Fruit fly (Drosophila melanogaster) whole organism, embryonic: ENCODE data around the gene CG46318.

Experiments
- Abd-B ChIP-seq: fragments of 200-800 bp; sonication (Bioruptor generic); optimal IDR thresholded peaks from 2 replicates; lab custom pipeline; 2018; ENCODE audit warnings: missing biosample characterization, mild to moderate bottlenecking, missing genetic modification characterization, moderate library complexity
- CG10321 ChIP-seq: fragments of 200-800 bp; sonication (Bioruptor generic); IDR thresholded peaks from 2 replicates; pipeline ENCODE4 v1.3.6; 2022; ENCODE audit warnings: missing biosample characterization, missing genetic modification characterization
- CG11504 ChIP-seq: fragments of 200-800 bp; sonication (Bioruptor generic); optimal IDR thresholded peaks from 3 replicates; lab custom pipeline; 2019; ENCODE audit warnings: missing biosample characterization, mild to moderate bottlenecking, missing genetic modification characterization, moderate library complexity
- CG11695 ChIP-seq: fragments of 200-800 bp; sonication (Bioruptor generic); IDR thresholded peaks from 3 replicates; pipeline ENCODE4 v1.3.6; 2022; ENCODE audit warnings: missing biosample characterization, missing genetic modification characterization
- CG12299 ChIP-seq: fragments of 200-800 bp; sonication (Bioruptor generic); optimal IDR thresholded peaks from 2 replicates; lab custom pipeline; 2018; ENCODE audit warnings: missing biosample characterization, mild to moderate bottlenecking, missing genetic modification characterization
- CG12744 ChIP-seq: fragments of 200-800 bp; sonication (Bioruptor generic); optimal IDR thresholded peaks from 2 replicates; lab custom pipeline; 2016; ENCODE audit warnings: missing biosample characterization, missing genetic modification characterization
- CG13287 ChIP-seq: fragments of 200-800 bp; sonication (Bioruptor generic); IDR thresholded peaks from 2 replicates; pipeline ENCODE4 v1.3.6; 2022; ENCODE audit warnings: missing biosample characterization, missing genetic modification characterization; ENCODE audit not compliant: partially characterized antibody
- CG14965 ChIP-seq: fragments of 200-800 bp; sonication (Bioruptor generic); optimal IDR thresholded peaks from 2 replicates; lab custom pipeline; 2016; ENCODE audit warnings: missing biosample characterization, missing genetic modification characterization, borderline replicate concordance
- CG15011 ChIP-seq: fragments of 200-800 bp; sonication (Bioruptor generic); optimal IDR thresholded peaks from 3 replicates; lab custom pipeline; 2018; ENCODE audit warnings: missing biosample characterization, mild to moderate bottlenecking, missing genetic modification characterization
- CG1602 ChIP-seq: fragments of 200-800 bp; sonication (Bioruptor generic); optimal IDR thresholded peaks from 3 replicates; lab custom pipeline; 2016; ENCODE audit warnings: missing biosample characterization, missing genetic modification characterization
- CG1647 ChIP-seq: fragments of 200-800 bp; sonication (Bioruptor generic); optimal IDR thresholded peaks from 3 replicates; lab custom pipeline; 2016; ENCODE audit warnings: missing biosample characterization, missing genetic modification characterization
- CG17385 ChIP-seq: fragments of 200-800 bp; sonication (Bioruptor generic); optimal IDR thresholded peaks from 3 replicates; lab custom pipeline; 2018; ENCODE audit warnings: missing biosample characterization, mild to moderate bottlenecking, missing genetic modification characterization
- CG18011 ChIP-seq: fragments of 200-800 bp; sonication (Bioruptor generic); optimal IDR thresholded peaks from 2 replicates; lab custom pipeline; 2017; ENCODE audit warnings: missing biosample characterization, missing genetic modification characterization, mild to moderate bottlenecking, moderate library complexity, missing genotype
- CG5245 ChIP-seq: fragments of 200-800 bp; sonication (Bioruptor generic); optimal IDR thresholded peaks from 3 replicates; lab custom pipeline; 2016; ENCODE audit warnings: missing biosample characterization, missing genetic modification characterization
- CG6272 ChIP-seq: fragments of 200-800 bp; sonication (Bioruptor generic); IDR thresholded peaks from 2 replicates; pipeline ENCODE4 v1.3.6; 2022; ENCODE audit warnings: missing biosample characterization, missing genetic modification characterization
- CG6689 ChIP-seq: fragments of 200-800 bp; sonication (Bioruptor generic); IDR thresholded peaks from 2 replicates; pipeline ENCODE4 v1.3.6; 2022; ENCODE audit warnings: missing biosample characterization, missing genetic modification characterization
- CG8478 ChIP-seq: fragments of >200 bp; optimal IDR thresholded peaks from 2 replicates; lab custom pipeline; 2018
- CkIIα-i1 ChIP-seq: fragments of 200-800 bp; sonication (Bioruptor generic); IDR thresholded peaks from 2 replicates; pipeline ENCODE4 v1.3.6; 2022; ENCODE audit warnings: missing biosample characterization, missing genetic modification characterization
- Deaf1 ChIP-seq: fragments of 200-800 bp; optimal IDR thresholded peaks from 3 replicates; lab custom pipeline; 2019; ENCODE audit warnings: missing biosample characterization, mild to moderate bottlenecking, missing genetic modification characterization, moderate library complexity
- Drgx ChIP-seq: fragments of 200-800 bp; sonication (Bioruptor generic); IDR thresholded peaks from 2 replicates; pipeline ENCODE4 v1.3.6; 2022; ENCODE audit warnings: missing biosample characterization, missing genetic modification characterization
- E2f1 ChIP-seq: fragments of 200-800 bp; sonication (Bioruptor generic); IDR thresholded peaks from 2 replicates; pipeline ENCODE4 v1.3.6; 2022; ENCODE audit warnings: missing biosample characterization, missing genetic modification characterization
- ERR ChIP-seq: fragments of 200-800 bp; sonication (Bioruptor generic); optimal IDR thresholded peaks from 2 replicates; lab custom pipeline; 2016; ENCODE audit warnings: missing biosample characterization, missing genetic modification characterization
- Hey ChIP-seq: fragments of 200-800 bp; sonication (Bioruptor generic); optimal IDR thresholded peaks from 3 replicates; lab custom pipeline; 2018; ENCODE audit warnings: missing biosample characterization, mild to moderate bottlenecking, missing genetic modification characterization
- Mes4 ChIP-seq: fragments of 200-800 bp; sonication (Bioruptor generic); optimal IDR thresholded peaks from 2 replicates; lab custom pipeline; 2016; ENCODE audit warnings: missing biosample characterization, missing genetic modification characterization
- NFAT ChIP-seq: fragments of 200-800 bp; sonication (Bioruptor generic); IDR thresholded peaks from 2 replicates; pipeline ENCODE4 v1.3.6; 2022; ENCODE audit warnings: missing biosample characterization, missing genetic modification characterization
- Nf-YC ChIP-seq: fragments of 200-800 bp; optimal IDR thresholded peaks from 3 replicates; lab custom pipeline; 2019; ENCODE audit warnings: missing biosample characterization, mild to moderate bottlenecking, missing genetic modification characterization, moderate library complexity
- Pdp1 ChIP-seq, 2 experiments: fragments of 200-800 bp; sonication (Bioruptor generic); optimal IDR thresholded peaks; 3 replicates each; lab custom pipeline; 2016; ENCODE audit warnings: missing biosample characterization in 2 of 2, missing genetic modification characterization in 2 of 2, mild to moderate bottlenecking in 1 of 2, moderate library complexity in 1 of 2
- Sin3A ChIP-seq: fragments of >200 bp; optimal IDR thresholded peaks from 2 replicates; lab custom pipeline; 2018
- Sox102F ChIP-seq: fragments of 200-800 bp; sonication (Bioruptor generic); optimal IDR thresholded peaks from 2 replicates; lab custom pipeline; 2018; ENCODE audit warnings: missing biosample characterization, mild to moderate bottlenecking, missing genetic modification characterization, moderate library complexity
- bcd ChIP-seq: fragments of 200-800 bp; sonication (Bioruptor generic); optimal IDR thresholded peaks from 2 replicates; lab custom pipeline; 2017; ENCODE audit warnings: missing biosample characterization, mild to moderate bottlenecking, missing genetic modification characterization
- chif ChIP-seq, 2 experiments: fragments of 200-800 bp; sonication (Bioruptor generic); optimal IDR thresholded peaks; 3 replicates each; lab custom pipeline; 2016; ENCODE audit warnings: missing biosample characterization in 2 of 2, missing genetic modification characterization in 2 of 2
- chm ChIP-seq: fragments of 200-800 bp; sonication (Bioruptor generic); IDR thresholded peaks from 2 replicates; pipeline ENCODE4 v1.3.6; 2022; ENCODE audit warnings: missing biosample characterization, missing genetic modification characterization
- ewg ChIP-seq: fragments of 200-800 bp; sonication (Bioruptor generic); optimal IDR thresholded peaks from 3 replicates; lab custom pipeline; 2017; ENCODE audit warnings: mild to moderate bottlenecking, missing biosample characterization, missing genetic modification reagents, missing genetic modification characterization
- gem ChIP-seq: fragments of 200-800 bp; sonication (Bioruptor generic); optimal IDR thresholded peaks from 2 replicates; lab custom pipeline; 2019; ENCODE audit warnings: missing biosample characterization, mild to moderate bottlenecking, missing genetic modification characterization, moderate library complexity
- hbn ChIP-seq: fragments of 200-800 bp; sonication (Bioruptor generic); IDR thresholded peaks from 2 replicates; pipeline ENCODE4 v1.3.6; 2022; ENCODE audit warnings: missing biosample characterization, missing genetic modification characterization; ENCODE audit not compliant: partially characterized antibody
- ind ChIP-seq: fragments of 200-800 bp; sonication (Bioruptor generic); optimal IDR thresholded peaks from 3 replicates; lab custom pipeline; 2016; ENCODE audit warnings: missing biosample characterization, missing genetic modification characterization
- inv ChIP-seq: fragments of 200-800 bp; sonication (Bioruptor generic); IDR thresholded peaks from 2 replicates; pipeline ENCODE4 v1.3.6; 2022; ENCODE audit warnings: missing biosample characterization, missing genetic modification characterization; ENCODE audit not compliant: partially characterized antibody
- nerfin-1 ChIP-seq: fragments of 200-800 bp; sonication (Bioruptor generic); optimal IDR thresholded peaks from 3 replicates; lab custom pipeline; 2019; ENCODE audit warnings: missing biosample characterization, mild to moderate bottlenecking, missing genetic modification characterization, moderate library complexity
- nmo ChIP-seq: fragments of 200-800 bp; sonication (Bioruptor generic); optimal IDR thresholded peaks from 2 replicates; lab custom pipeline; 2018; ENCODE audit warnings: missing biosample characterization, mild to moderate bottlenecking, missing genetic modification characterization, moderate library complexity
- pfk ChIP-seq: fragments of 200-800 bp; sonication (Bioruptor generic); optimal IDR thresholded peaks from 2 replicates; lab custom pipeline; 2018; ENCODE audit warnings: missing biosample characterization, mild to moderate bottlenecking, missing genetic modification characterization, moderate library complexity
- pros ChIP-seq: fragments of 200-800 bp; sonication (Bioruptor generic); optimal IDR thresholded peaks from 3 replicates; lab custom pipeline; 2019; ENCODE audit warnings: missing biosample characterization, mild to moderate bottlenecking, missing genetic modification characterization, moderate library complexity
- sd ChIP-seq: fragments of 200-800 bp; sonication (Bioruptor generic); optimal IDR thresholded peaks from 3 replicates; lab custom pipeline; 2018; ENCODE audit warnings: missing biosample characterization, mild to moderate bottlenecking, missing genetic modification characterization, moderate library complexity
- sob ChIP-seq: fragments of 200-800 bp; sonication (Bioruptor generic); IDR thresholded peaks from 2 replicates; pipeline ENCODE4 v1.3.6; 2022; ENCODE audit warnings: missing biosample characterization, missing genetic modification characterization
- sqz ChIP-seq: fragments of 200-800 bp; sonication (Bioruptor generic); optimal IDR thresholded peaks from 3 replicates; lab custom pipeline; 2018; ENCODE audit warnings: missing biosample characterization, mild to moderate bottlenecking, missing genetic modification characterization
- trh ChIP-seq: fragments of 200-800 bp; sonication (Bioruptor generic); optimal IDR thresholded peaks from 2 replicates; lab custom pipeline; 2016; ENCODE audit warnings: missing biosample characterization, missing genetic modification characterization
- unc-4 ChIP-seq: fragments of 200-800 bp; sonication (Bioruptor generic); IDR thresholded peaks from 2 replicates; pipeline ENCODE4 v1.3.6; 2022; ENCODE audit warnings: missing biosample characterization, missing genetic modification characterization; ENCODE audit not compliant: partially characterized antibody
- usp ChIP-seq: fragments of >200 bp; optimal IDR thresholded peaks from 2 replicates; lab custom pipeline; 2017; ENCODE audit warnings: missing biosample characterization, missing genetic modification characterization
- vnd ChIP-seq: fragments of 200-800 bp; sonication (Bioruptor generic); IDR thresholded peaks from 3 replicates; pipeline ENCODE4 v1.3.6; 2022; ENCODE audit warnings: missing biosample characterization, missing genetic modification characterization; ENCODE audit not compliant: partially characterized antibody
- wdn ChIP-seq: fragments of 200-800 bp; sonication (Bioruptor generic); IDR thresholded peaks from 2 replicates; pipeline ENCODE4 v1.3.6; 2022; ENCODE audit warnings: missing biosample characterization, missing genetic modification characterization
- zen ChIP-seq: fragments of 200-800 bp; sonication (Bioruptor generic); optimal IDR thresholded peaks from 3 replicates; lab custom pipeline; 2018; ENCODE audit warnings: missing biosample characterization, mild to moderate bottlenecking, missing genetic modification characterization, moderate library complexity

The CG46318 gene

DNA sequence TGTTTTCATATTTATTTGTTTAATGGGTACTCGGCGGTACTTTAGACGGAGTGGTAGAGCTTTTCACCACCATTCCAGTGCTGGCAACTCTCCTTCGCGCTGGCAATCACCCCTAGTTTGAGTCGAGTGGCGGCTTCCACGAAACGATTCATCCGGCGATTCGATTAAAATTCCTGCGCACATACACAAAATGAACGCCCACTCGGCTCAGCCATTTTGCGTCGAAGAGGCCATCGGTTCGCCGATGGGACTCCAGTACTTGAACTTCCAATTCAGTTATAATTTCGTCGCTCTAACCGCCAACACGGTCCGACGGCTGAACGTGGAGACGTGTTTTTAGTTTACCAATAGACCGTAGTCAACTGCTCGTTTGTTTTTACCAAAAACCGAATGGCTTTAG, at the start of gene CG46318, which contains the start of gene ChT:
CG46318 (plus strand) TSS at position 273 of the 400 bp plus-strand sequence.
ChT (plus strand) TSS at position 273 of the 400 bp plus-strand sequence.
- TF ChIP-seq unc-4 (GFP tag; lab: Robert Waterston, UW) (no peak), nerfin-1 (peak; percentile 68), Nf-YC (peak; percentile 47), Deaf1 (tag; lab: Kevin White, UChicago) (peak; percentile 86), ewg (peak; percentile 15), CG10321 (no peak), Drgx (0 out of 2 replicates have a peak, but pooled peaks have one; percentile 6)

DNA sequence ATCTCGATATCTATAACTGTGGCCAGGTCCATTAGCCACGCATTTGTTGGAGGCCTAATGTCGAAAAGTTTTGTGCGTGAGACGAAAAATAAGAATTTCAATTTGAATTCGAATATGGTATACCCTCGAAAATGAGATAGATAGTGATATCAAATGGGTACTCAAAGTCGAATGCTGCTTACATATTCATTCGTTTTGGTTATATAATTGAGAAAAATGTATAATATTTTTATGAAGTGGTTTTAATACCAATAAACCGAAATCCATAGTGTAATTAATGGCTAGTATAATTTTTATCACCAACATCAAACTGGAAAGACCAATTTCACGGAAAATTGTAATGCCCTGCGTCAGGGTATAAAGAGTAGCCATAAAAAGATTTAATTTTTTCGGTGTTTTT, 47.3 kb upstream of the CG46318 start:
- peak; percentile 45 for TF ChIP-seq Sox102F
- TF ChIP-seq CG1602: no peak
- TF ChIP-seq CG12744 (GFP tag; lab: Kevin White, UChicago): no peak
- no peak for TF ChIP-seq CG6272
- peak; percentile 57 for TF ChIP-seq CG11504 (tag; lab: Kevin White, UChicago)
- TF ChIP-seq hbn (GFP tag; lab: Robert Waterston, UW): no peak
- no peak for TF ChIP-seq sd
- no peak for TF ChIP-seq zen
- TF ChIP-seq chm (GFP tag; lab: Robert Waterston, UW): no peak
- TF ChIP-seq pfk: no peak
- TF ChIP-seq sob (GFP tag; lab: Robert Waterston, UW): no peak
- TF ChIP-seq inv (GFP tag; lab: Robert Waterston, UW): no peak
- no peak for TF ChIP-seq chif (GFP tag; optimal IDR thresholded peaks at IDR 0.05; lab: Kevin White, UChicago)
- no peak for TF ChIP-seq CG12299
- TF ChIP-seq usp (GFP tag; lab: Kevin White, UChicago): no peak
- TF ChIP-seq bcd (GFP tag; lab: Kevin White, UChicago): no peak
- TF ChIP-seq sqz (GFP tag; lab: Kevin White, UChicago): no peak
- no peak for TF ChIP-seq ind (GFP tag; lab: Kevin White, UChicago)
- TF ChIP-seq CkIIα-i1 (GFP tag; lab: Robert Waterston, UW): no peak
- no peak for TF ChIP-seq wdn (GFP tag; lab: Robert Waterston, UW)
- no peak for TF ChIP-seq Sin3A (lab: Kevin White, UChicago)
- TF ChIP-seq CG1647: no peak
- no peak for TF ChIP-seq CG5245
- TF ChIP-seq Mes4: no peak
- TF ChIP-seq CG6689 (GFP tag; lab: Robert Waterston, UW): 0 out of 2 replicates have a peak, but pooled peaks have one; percentile 21
- TF ChIP-seq CG11695 (GFP tag; lab: Robert Waterston, UW): no peak
- peak; percentile 1 for TF ChIP-seq CG17385 (GFP tag; lab: Kevin White, UChicago)
- TF ChIP-seq CG13287: no peak
- no peak for TF ChIP-seq CG15011
- no peak for TF ChIP-seq Hey (tag; lab: Kevin White, UChicago)
- TF ChIP-seq trh (GFP tag; lab: Kevin White, UChicago): no peak
- TF ChIP-seq NFAT: no peak
- no peak for TF ChIP-seq E2f1 (GFP tag; lab: Robert Waterston, UW)
- TF ChIP-seq Pdp1 (GFP tag; optimal IDR thresholded peaks at IDR 0.05; lab: Kevin White, UChicago): peak in 1 of 2 experiments; percentile 69
- TF ChIP-seq CG18011: no peak
- TF ChIP-seq vnd (GFP tag; lab: Robert Waterston, UW): no peak
- TF ChIP-seq CG8478 (lab: Kevin White, UChicago): no peak
- TF ChIP-seq CG14965 (GFP tag; lab: Kevin White, UChicago): no peak
- peak; percentile 51 for TF ChIP-seq gem (tag; lab: Kevin White, UChicago)
- no peak for TF ChIP-seq ERR (GFP tag; lab: Kevin White, UChicago)
- peak; percentile 58 for TF ChIP-seq Abd-B (GFP tag; lab: Kevin White, UChicago)
- TF ChIP-seq nmo (GFP tag; lab: Kevin White, UChicago): no peak
- no peak for TF ChIP-seq Nf-YC
- TF ChIP-seq pros (GFP tag; lab: Kevin White, UChicago): no peak
